Worm (Caenorhabditis elegans): ENCODE results near the gene T25B9.1.

The T25B9.1 gene

ce11 chrIV:10737011-10737553 lies 12.9 kb downstream of the T25B9.1 start, which contains the start of gene grl-21:
Gene grl-21 (plus strand): TSS chrIV:10737474.
- TF ChIP-seq him-1 (tag; optimal IDR thresholded peaks at IDR 0.05), result no peak
- TF ChIP-seq dao-5 (tag; optimal IDR thresholded peaks at IDR 0.05), result no peak
- TF ChIP-seq W03F9.2 (tag; optimal IDR thresholded peaks at IDR 0.05), result no peak

ce11 chrIV:10734527-10735436 lies 15.2 kb downstream of the T25B9.1 start, which contains the start of the genes orc-5 and cyb-1:
Gene orc-5 (minus strand): TSS chrIV:10734588.
Gene cyb-1 (plus strand): TSS chrIV:10735216.
- TF ChIP-seq W03F9.2 (tag; optimal IDR thresholded peaks at IDR 0.05) (peak; percentile 22), dao-5 (tag; optimal IDR thresholded peaks at IDR 0.05) (no peak), him-1 (tag; optimal IDR thresholded peaks at IDR 0.05) (no peak)

ce11 chrIV:10727734-10728133 lies 22.2 kb downstream of the T25B9.1 start, which contains the start of gene ZC168.2:
Gene ZC168.2 (plus strand): TSS chrIV:10728034.
- TF ChIP-seq dao-5 (tag; optimal IDR thresholded peaks at IDR 0.05) (no peak), W03F9.2 (tag; optimal IDR thresholded peaks at IDR 0.05) (no peak), him-1 (tag; optimal IDR thresholded peaks at IDR 0.05) (no peak)

- TF ChIP-seq him-1 (tag; optimal IDR thresholded peaks at IDR 0.05) (no peak), dao-5 (tag; optimal IDR thresholded peaks at IDR 0.05) (no peak), W03F9.2 (tag; optimal IDR thresholded peaks at IDR 0.05) (no peak)
These were observed 31.1 kb downstream of the T25B9.1 start for ce11 chrIV:10718865-10719264.

ce11 chrIV:10718075-10718474 lies 31.9 kb downstream of the T25B9.1 start:
- TF ChIP-seq dao-5 (tag; optimal IDR thresholded peaks at IDR 0.05), result no peak
- TF ChIP-seq W03F9.2 (tag; optimal IDR thresholded peaks at IDR 0.05), result no peak
- no peak for TF ChIP-seq him-1 (tag; optimal IDR thresholded peaks at IDR 0.05)

- no peak for TF ChIP-seq him-1 (tag; optimal IDR thresholded peaks at IDR 0.05)
These were observed 33.6 kb downstream of the T25B9.1 start, which contains the start of gene ncx-3 for ce11 chrIV:10716348-10716747. Gene ncx-3 (plus strand): TSS chrIV:10716648.

- TF ChIP-seq dao-5 (tag; optimal IDR thresholded peaks at IDR 0.05), result no peak
These were observed 35.3 kb downstream of the T25B9.1 start for ce11 chrIV:10714594-10714993.

- TF ChIP-seq W03F9.2 (tag; optimal IDR thresholded peaks at IDR 0.05) (no peak), dao-5 (tag; optimal IDR thresholded peaks at IDR 0.05) (no peak), him-1 (tag; optimal IDR thresholded peaks at IDR 0.05) (no peak)
These were observed 38.2 kb downstream of the T25B9.1 start, which contains the start of gene glb-21 for ce11 chrIV:10711729-10712128. Gene glb-21 (minus strand): TSS chrIV:10711794.

ce11 chrIV:10706090-10706489 lies 43.9 kb downstream of the T25B9.1 start, which contains the start of gene R102.6:
Gene R102.6 (minus strand): TSS chrIV:10706190.
- no peak for TF ChIP-seq dao-5 (tag; optimal IDR thresholded peaks at IDR 0.05)
- no peak for TF ChIP-seq him-1 (tag; optimal IDR thresholded peaks at IDR 0.05)
- TF ChIP-seq W03F9.2 (tag; optimal IDR thresholded peaks at IDR 0.05), result no peak

ce11 chrIV:10705176-10705575 lies 44.8 kb downstream of the T25B9.1 start, which contains the start of gene R102.10:
Gene R102.10 (plus strand): TSS chrIV:10705476.
- no peak for TF ChIP-seq W03F9.2 (tag; optimal IDR thresholded peaks at IDR 0.05)

- TF ChIP-seq him-1 (tag; optimal IDR thresholded peaks at IDR 0.05), result no peak
- TF ChIP-seq dao-5 (tag; optimal IDR thresholded peaks at IDR 0.05), result no peak
- no peak for TF ChIP-seq W03F9.2 (tag; optimal IDR thresholded peaks at IDR 0.05)
These were observed 48.0 kb downstream of the T25B9.1 start for ce11 chrIV:10701866-10702458.

- TF ChIP-seq dao-5 (tag; optimal IDR thresholded peaks at IDR 0.05) (no peak), W03F9.2 (tag; optimal IDR thresholded peaks at IDR 0.05) (no peak), him-1 (tag; optimal IDR thresholded peaks at IDR 0.05) (no peak)
These were observed 50.3 kb downstream of the T25B9.1 start, which contains the start of gene R102.11 for ce11 chrIV:10699660-10700059. Gene R102.11 (minus strand): TSS chrIV:10699760.

- TF ChIP-seq dao-5 (tag; optimal IDR thresholded peaks at IDR 0.05) (no peak), W03F9.2 (tag; optimal IDR thresholded peaks at IDR 0.05) (no peak), him-1 (tag; optimal IDR thresholded peaks at IDR 0.05) (no peak)
These were observed 50.9 kb downstream of the T25B9.1 start for ce11 chrIV:10699000-10699399.

ce11 chrIV:10698486-10698885 lies 51.5 kb downstream of the T25B9.1 start:
- TF ChIP-seq him-1 (tag; optimal IDR thresholded peaks at IDR 0.05) (no peak), dao-5 (tag; optimal IDR thresholded peaks at IDR 0.05) (no peak), W03F9.2 (tag; optimal IDR thresholded peaks at IDR 0.05) (no peak)

Data from whole organism, L4/young adult.